Worm (Caenorhabditis elegans): ENCODE measurements around the gene T07A5.7.

Gene T07A5.7

DNA sequence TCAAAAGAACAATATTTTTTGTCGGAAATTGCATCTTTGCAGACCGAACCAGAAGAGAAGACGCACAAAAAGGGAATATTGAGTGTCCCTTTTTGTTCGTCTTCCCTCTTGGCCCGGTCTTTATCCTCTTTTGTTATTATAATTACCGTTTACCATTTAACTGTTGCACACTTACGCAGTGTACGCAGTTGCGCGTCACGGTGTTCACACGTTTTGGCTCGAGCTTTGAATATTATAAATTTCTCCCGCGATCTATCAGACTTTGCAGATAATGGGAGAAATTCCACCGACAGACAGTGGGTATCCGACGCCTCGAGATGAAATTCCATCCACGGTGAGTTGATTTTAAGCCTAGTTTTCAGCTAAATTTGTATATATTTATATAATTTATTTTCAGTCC is 9.9 kb upstream of the T07A5.7 start, which contains the start of gene sas-7:
sas-7 (plus strand) TSS at position 232 of the 400 bp plus-strand sequence.
- TF ChIP-seq hmbx-1 (tag; optimal IDR thresholded peaks at IDR 0.05) (no peak), tra-4 (tag; optimal IDR thresholded peaks at IDR 0.05) (no peak), hnd-1 (tag; optimal IDR thresholded peaks at IDR 0.05) (no peak), flt-1 (GFP tag; IDR thresholded peaks at IDR 0.05) (no peak), aly-1 (tag; optimal IDR thresholded peaks at IDR 0.05) (no peak), B0310.2 (tag; optimal IDR thresholded peaks at IDR 0.05) (no peak), sea-1 (GFP tag; conservative IDR thresholded peaks at IDR 0.05) (no peak), ceh-13 (GFP tag; optimal IDR thresholded peaks at IDR 0.05) (no peak), ets-7 (tag; optimal IDR thresholded peaks at IDR 0.05) (no peak), ceh-36 (tag; optimal IDR thresholded peaks at IDR 0.05) (no peak), ama-1 (optimal IDR thresholded peaks at IDR 0.05) (no peak), tbx-11 (GFP tag; IDR thresholded peaks at IDR 0.05) (no peak), tbx-37 (GFP tag; conservative IDR thresholded peaks at IDR 0.05) (no peak), hmg-4 (GFP tag; optimal IDR thresholded peaks at IDR 0.05) (no peak), scrt-1 (GFP tag; IDR thresholded peaks at IDR 0.05) (no peak), pes-1 (GFP tag; IDR thresholded peaks at IDR 0.05) (no peak), F13C5.2 (tag; optimal IDR thresholded peaks at IDR 0.05) (no peak)

DNA sequence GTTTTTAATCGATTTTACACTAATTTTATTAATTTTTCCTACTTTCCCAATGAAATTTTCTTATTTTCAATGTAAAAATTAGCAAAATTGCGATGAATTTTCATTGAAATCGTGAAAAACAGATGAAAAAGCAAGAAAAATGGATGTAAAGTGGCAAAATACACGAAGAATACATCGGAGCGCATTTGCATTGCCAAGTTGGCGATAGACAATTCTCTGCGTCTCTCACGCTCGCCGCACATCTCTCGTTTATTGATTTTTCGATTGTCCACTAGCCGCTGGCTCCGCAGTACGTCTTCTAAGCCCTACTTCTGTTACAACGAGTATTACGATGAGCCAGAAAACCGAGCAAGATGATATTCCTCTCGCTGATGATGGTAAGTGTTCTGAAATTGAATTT is 7.8 kb upstream of the T07A5.7 start, which contains the start of gene unc-69:
unc-69 (plus strand) TSS at position 185 of the 400 bp plus-strand sequence.
- TF ChIP-seq pes-1 (GFP tag; IDR thresholded peaks at IDR 0.05) (no peak), ceh-36 (tag; optimal IDR thresholded peaks at IDR 0.05) (no peak), tbx-37 (GFP tag; conservative IDR thresholded peaks at IDR 0.05) (no peak), ama-1 (optimal IDR thresholded peaks at IDR 0.05) (no peak), hmbx-1 (tag; optimal IDR thresholded peaks at IDR 0.05) (no peak), F13C5.2 (tag; optimal IDR thresholded peaks at IDR 0.05) (no peak), tbx-11 (GFP tag; IDR thresholded peaks at IDR 0.05) (no peak)

DNA sequence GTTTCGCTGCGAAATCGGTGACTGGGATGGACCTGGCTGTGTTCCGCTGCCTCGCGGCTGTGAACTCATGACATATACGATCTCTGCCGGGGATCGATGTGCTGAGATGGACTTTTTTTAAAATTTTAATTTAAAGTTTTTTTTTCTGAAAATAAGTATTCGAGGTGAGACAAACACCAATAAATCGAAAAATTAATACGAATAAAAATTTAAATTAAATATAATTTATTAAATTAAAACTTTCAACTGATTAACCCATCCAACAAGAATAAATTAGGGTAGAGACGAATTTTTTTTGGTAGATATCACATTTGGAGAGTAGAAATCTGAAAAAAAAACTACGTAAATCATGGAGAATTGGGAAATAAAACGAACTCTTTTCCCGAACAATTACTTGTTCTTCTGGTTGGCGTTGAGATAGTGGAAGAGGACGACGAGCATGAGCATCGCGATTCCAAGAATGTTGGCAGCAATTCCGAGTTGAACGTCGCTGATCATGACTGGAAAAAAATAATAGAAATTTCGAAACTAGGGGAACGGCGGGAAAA is 7.2 kb upstream of the T07A5.7 start, which contains the start of the genes unc-50 and ostf-4:
unc-50 (minus strand) TSS at position 101 of the 548 bp plus-strand sequence.
ostf-4 (minus strand) TSS at position 498 of the 548 bp plus-strand sequence.
- TF ChIP-seq scrt-1 (GFP tag; IDR thresholded peaks at IDR 0.05): no peak
- no peak for TF ChIP-seq ama-1 (optimal IDR thresholded peaks at IDR 0.05)
- TF ChIP-seq F13C5.2 (tag; optimal IDR thresholded peaks at IDR 0.05): no peak
- no peak for TF ChIP-seq tbx-37 (GFP tag; conservative IDR thresholded peaks at IDR 0.05)
- TF ChIP-seq B0310.2 (tag; optimal IDR thresholded peaks at IDR 0.05): no peak
- TF ChIP-seq ceh-13 (GFP tag; optimal IDR thresholded peaks at IDR 0.05): no peak
- TF ChIP-seq tra-4 (tag; optimal IDR thresholded peaks at IDR 0.05): no peak
- TF ChIP-seq hmg-4 (GFP tag; optimal IDR thresholded peaks at IDR 0.05): no peak
- no peak for TF ChIP-seq ceh-36 (tag; optimal IDR thresholded peaks at IDR 0.05)
- no peak for TF ChIP-seq hnd-1 (tag; optimal IDR thresholded peaks at IDR 0.05)
- no peak for TF ChIP-seq tbx-11 (GFP tag; IDR thresholded peaks at IDR 0.05)
- no peak for TF ChIP-seq ets-7 (tag; optimal IDR thresholded peaks at IDR 0.05)
- no peak for TF ChIP-seq pes-1 (GFP tag; IDR thresholded peaks at IDR 0.05)
- no peak for TF ChIP-seq flt-1 (GFP tag; IDR thresholded peaks at IDR 0.05)
- TF ChIP-seq sea-1 (GFP tag; conservative IDR thresholded peaks at IDR 0.05): no peak
- no peak for TF ChIP-seq aly-1 (tag; optimal IDR thresholded peaks at IDR 0.05)
- no peak for TF ChIP-seq hmbx-1 (tag; optimal IDR thresholded peaks at IDR 0.05)

DNA sequence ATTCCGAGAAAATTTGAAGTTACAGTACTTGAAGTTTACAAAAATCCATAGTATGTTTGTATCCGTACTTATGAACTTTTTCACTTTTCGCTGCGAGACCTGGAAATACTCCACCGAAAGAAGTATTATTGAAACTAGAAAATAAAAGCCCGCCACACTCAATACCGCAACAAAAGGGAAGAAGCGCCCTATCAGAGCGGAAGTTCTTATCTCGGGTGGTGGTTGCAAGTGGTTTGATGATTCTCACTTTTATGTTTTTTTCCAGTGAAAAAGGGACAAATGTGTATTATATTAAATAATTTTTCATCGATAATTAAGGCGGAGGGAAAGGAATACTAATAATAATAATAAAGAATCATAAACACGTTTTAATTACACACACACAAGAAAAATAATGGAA is 3.3 kb upstream of the T07A5.7 start:
- no peak for TF ChIP-seq ceh-13 (GFP tag; optimal IDR thresholded peaks at IDR 0.05)
- no peak for TF ChIP-seq tbx-11 (GFP tag; IDR thresholded peaks at IDR 0.05)
- no peak for TF ChIP-seq B0310.2 (tag; optimal IDR thresholded peaks at IDR 0.05)
- no peak for TF ChIP-seq aly-1 (tag; optimal IDR thresholded peaks at IDR 0.05)
- no peak for TF ChIP-seq pes-1 (GFP tag; IDR thresholded peaks at IDR 0.05)
- no peak for TF ChIP-seq sea-1 (GFP tag; conservative IDR thresholded peaks at IDR 0.05)
- no peak for TF ChIP-seq hnd-1 (tag; optimal IDR thresholded peaks at IDR 0.05)
- no peak for TF ChIP-seq tbx-37 (GFP tag; conservative IDR thresholded peaks at IDR 0.05)
- no peak for TF ChIP-seq flt-1 (GFP tag; IDR thresholded peaks at IDR 0.05)
- TF ChIP-seq hmg-4 (GFP tag; optimal IDR thresholded peaks at IDR 0.05): no peak

DNA sequence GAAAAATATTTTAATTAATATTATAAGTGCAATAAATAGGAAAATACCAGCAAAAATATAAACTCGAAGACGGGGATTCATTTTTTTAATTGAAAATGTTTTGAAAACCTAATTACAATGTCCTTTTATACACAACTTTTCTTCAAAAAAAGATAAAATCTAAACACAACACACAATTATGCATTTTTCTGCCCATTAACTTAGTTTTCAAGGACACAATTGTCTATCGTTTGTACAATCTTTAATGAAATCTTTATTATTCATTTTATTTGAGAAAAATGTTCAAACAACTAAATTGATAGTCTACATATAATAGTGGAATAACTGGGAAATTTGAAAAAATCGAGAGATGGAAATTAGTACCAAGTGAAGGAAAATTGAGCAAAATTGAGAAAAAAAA is 4.9 kb downstream of the T07A5.7 start, which contains the start of gene T07A5.1:
T07A5.1 (minus strand) TSS at position 149 of the 400 bp plus-strand sequence.
- TF ChIP-seq scrt-1 (GFP tag; IDR thresholded peaks at IDR 0.05): no peak
- no peak for TF ChIP-seq ets-7 (tag; optimal IDR thresholded peaks at IDR 0.05)
- TF ChIP-seq pes-1 (GFP tag; IDR thresholded peaks at IDR 0.05): no peak
- no peak for TF ChIP-seq ama-1 (optimal IDR thresholded peaks at IDR 0.05)
- TF ChIP-seq hmbx-1 (tag; optimal IDR thresholded peaks at IDR 0.05): no peak
- TF ChIP-seq F13C5.2 (tag; optimal IDR thresholded peaks at IDR 0.05): no peak
- TF ChIP-seq tra-4 (tag; optimal IDR thresholded peaks at IDR 0.05): no peak
- TF ChIP-seq flt-1 (GFP tag; IDR thresholded peaks at IDR 0.05): no peak
- TF ChIP-seq aly-1 (tag; optimal IDR thresholded peaks at IDR 0.05): no peak
- TF ChIP-seq B0310.2 (tag; optimal IDR thresholded peaks at IDR 0.05): no peak
- no peak for TF ChIP-seq hnd-1 (tag; optimal IDR thresholded peaks at IDR 0.05)
- TF ChIP-seq sea-1 (GFP tag; conservative IDR thresholded peaks at IDR 0.05): no peak
- TF ChIP-seq ceh-36 (tag; optimal IDR thresholded peaks at IDR 0.05): no peak
- TF ChIP-seq hmg-4 (GFP tag; optimal IDR thresholded peaks at IDR 0.05): no peak
- no peak for TF ChIP-seq tbx-37 (GFP tag; conservative IDR thresholded peaks at IDR 0.05)
- no peak for TF ChIP-seq ceh-13 (GFP tag; optimal IDR thresholded peaks at IDR 0.05)
- TF ChIP-seq tbx-11 (GFP tag; IDR thresholded peaks at IDR 0.05): no peak

DNA sequence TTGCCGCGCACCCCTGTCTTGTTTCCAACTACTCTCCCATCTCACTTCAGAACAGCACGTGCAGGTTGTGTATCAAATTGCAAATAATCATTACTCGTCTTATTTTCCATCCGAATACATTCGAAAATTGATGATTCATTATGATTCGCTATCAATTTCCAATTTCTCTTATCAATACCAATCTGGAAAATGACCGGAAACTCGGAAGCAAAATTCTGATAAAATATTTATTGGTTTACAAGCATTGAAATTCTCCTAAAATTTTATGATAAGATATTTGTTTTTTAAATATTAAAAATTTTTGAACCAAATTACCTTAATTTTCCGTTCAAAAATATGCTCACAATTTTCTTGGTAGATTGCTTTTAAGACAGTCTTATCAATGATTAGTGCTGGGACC is 5.6 kb downstream of the T07A5.7 start:
- TF ChIP-seq hnd-1 (tag; optimal IDR thresholded peaks at IDR 0.05) (no peak), pes-1 (GFP tag; IDR thresholded peaks at IDR 0.05) (no peak), sea-1 (GFP tag; conservative IDR thresholded peaks at IDR 0.05) (no peak), aly-1 (tag; optimal IDR thresholded peaks at IDR 0.05) (no peak), tbx-11 (GFP tag; IDR thresholded peaks at IDR 0.05) (no peak), ama-1 (optimal IDR thresholded peaks at IDR 0.05) (no peak), ceh-13 (GFP tag; optimal IDR thresholded peaks at IDR 0.05) (no peak), scrt-1 (GFP tag; IDR thresholded peaks at IDR 0.05) (no peak), hmg-4 (GFP tag; optimal IDR thresholded peaks at IDR 0.05) (no peak), B0310.2 (tag; optimal IDR thresholded peaks at IDR 0.05) (no peak), F13C5.2 (tag; optimal IDR thresholded peaks at IDR 0.05) (no peak), hmbx-1 (tag; optimal IDR thresholded peaks at IDR 0.05) (no peak), ets-7 (tag; optimal IDR thresholded peaks at IDR 0.05) (no peak), tbx-37 (GFP tag; conservative IDR thresholded peaks at IDR 0.05) (no peak), flt-1 (GFP tag; IDR thresholded peaks at IDR 0.05) (no peak), tra-4 (tag; optimal IDR thresholded peaks at IDR 0.05) (no peak), ceh-36 (tag; optimal IDR thresholded peaks at IDR 0.05) (no peak)
